Fruit fly (Drosophila melanogaster) whole organism, embryonic: Measurements from ENCODE around the gene CG2663.
A peak's percentile ranks its signal among the peaks of the same experiment; 100 is the strongest.

Experiments
- Antp ChIP-seq: fragments of 200-800 bp; sonication (Bioruptor generic); optimal IDR thresholded peaks from 3 replicates; lab custom pipeline; 2016; ENCODE audit warnings: missing biosample characterization, missing genetic modification characterization
- Asciz ChIP-seq: fragments of 200-800 bp; sonication (Bioruptor generic); optimal IDR thresholded peaks from 2 replicates; lab custom pipeline; 2017; ENCODE audit warnings: missing biosample characterization, mild to moderate bottlenecking, missing genetic modification characterization, missing genetic modification reagents
- CG10209 ChIP-seq: fragments of 200-800 bp; sonication (Bioruptor generic); optimal IDR thresholded peaks from 3 replicates; lab custom pipeline; 2017; ENCODE audit warnings: missing biosample characterization, mild to moderate bottlenecking, missing genetic modification characterization, missing genetic modification reagents
- CG10565 ChIP-seq: fragments of 200-800 bp; sonication (Bioruptor generic); optimal IDR thresholded peaks from 3 replicates; lab custom pipeline; 2016; ENCODE audit warnings: missing biosample characterization, mild to moderate bottlenecking, missing genetic modification characterization
- CG11723 ChIP-seq: fragments of 200-800 bp; sonication (Bioruptor generic); optimal IDR thresholded peaks from 2 replicates; lab custom pipeline; 2017; ENCODE audit warnings: missing biosample characterization, mild to moderate bottlenecking, missing genetic modification characterization
- CG12299 ChIP-seq: fragments of 200-800 bp; sonication (Bioruptor generic); optimal IDR thresholded peaks from 2 replicates; lab custom pipeline; 2018; ENCODE audit warnings: missing biosample characterization, mild to moderate bottlenecking, missing genetic modification characterization
- CG14710 ChIP-seq: fragments of 200-800 bp; sonication (Bioruptor generic); optimal IDR thresholded peaks from 3 replicates; lab custom pipeline; 2019; ENCODE audit warnings: missing biosample characterization, mild to moderate bottlenecking, missing genetic modification characterization, moderate library complexity
- CG31388 ChIP-seq: fragments of 200-800 bp; sonication (Bioruptor generic); optimal IDR thresholded peaks from 2 replicates; lab custom pipeline; 2016; ENCODE audit warnings: missing biosample characterization, missing genetic modification characterization
- CG32772 ChIP-seq: fragments of 200-800 bp; sonication (Bioruptor generic); IDR thresholded peaks from 2 replicates; pipeline ENCODE4 v1.3.6; 2022; ENCODE audit warnings: missing biosample characterization, missing genetic modification characterization
- CG4282 ChIP-seq: fragments of 200-800 bp; sonication (Bioruptor generic); optimal IDR thresholded peaks from 2 replicates; lab custom pipeline; 2016; ENCODE audit warnings: missing biosample characterization, missing genetic modification characterization
- CG4854 ChIP-seq: fragments of 200-800 bp; sonication (Bioruptor generic); optimal IDR thresholded peaks from 2 replicates; lab custom pipeline; 2016; ENCODE audit warnings: missing biosample characterization, missing genetic modification characterization, inconsistent platforms
- CG5245 ChIP-seq: fragments of 200-800 bp; sonication (Bioruptor generic); optimal IDR thresholded peaks from 3 replicates; lab custom pipeline; 2016; ENCODE audit warnings: missing biosample characterization, missing genetic modification characterization
- CG6765 ChIP-seq: fragments of 200-800 bp; sonication (Bioruptor generic); optimal IDR thresholded peaks from 3 replicates; lab custom pipeline; 2017; ENCODE audit warnings: missing biosample characterization, mild to moderate bottlenecking, missing genetic modification characterization
- CG8089 ChIP-seq: fragments of 200-800 bp; sonication (Bioruptor generic); optimal IDR thresholded peaks from 3 replicates; lab custom pipeline; 2016; ENCODE audit warnings: missing biosample characterization, missing genetic modification characterization
- CG8388 ChIP-seq: fragments of 200-800 bp; sonication (Bioruptor generic); optimal IDR thresholded peaks from 2 replicates; lab custom pipeline; 2019; ENCODE audit warnings: missing biosample characterization, mild to moderate bottlenecking, missing genetic modification characterization, moderate library complexity
- CG9817 ChIP-seq: fragments of 200-800 bp; sonication (Bioruptor generic); optimal IDR thresholded peaks from 2 replicates; lab custom pipeline; 2018; ENCODE audit warnings: missing biosample characterization, mild to moderate bottlenecking, missing genetic modification characterization, moderate library complexity
- CG9932 ChIP-seq: fragments of 200-800 bp; sonication (Bioruptor generic); IDR thresholded peaks from 2 replicates; pipeline ENCODE4 v1.3.6; 2022; ENCODE audit warnings: missing biosample characterization, missing genetic modification characterization
- CkIIα-i1 ChIP-seq: fragments of 200-800 bp; sonication (Bioruptor generic); IDR thresholded peaks from 2 replicates; pipeline ENCODE4 v1.3.6; 2022; ENCODE audit warnings: missing biosample characterization, missing genetic modification characterization
- Dip3 ChIP-seq: fragments of 200-800 bp; sonication (Bioruptor generic); optimal IDR thresholded peaks from 3 replicates; lab custom pipeline; 2016; ENCODE audit warnings: missing biosample characterization, missing genetic modification characterization
- Dll ChIP-seq: fragments of 200-800 bp; sonication (Bioruptor generic); IDR thresholded peaks from 4 replicates; pipeline ENCODE4 v1.3.6; 2022; ENCODE audit warnings: missing biosample characterization, missing genetic modification characterization; ENCODE audit not compliant: partially characterized antibody
- ERR ChIP-seq: fragments of 200-800 bp; sonication (Bioruptor generic); optimal IDR thresholded peaks from 2 replicates; lab custom pipeline; 2016; ENCODE audit warnings: missing biosample characterization, missing genetic modification characterization
- Elba2 ChIP-seq: fragments of 200-800 bp; sonication (Bioruptor generic); optimal IDR thresholded peaks from 3 replicates; lab custom pipeline; 2016; ENCODE audit warnings: missing biosample characterization, missing genetic modification characterization
- Fer1 ChIP-seq: fragments of 200-800 bp; sonication (Bioruptor generic); optimal IDR thresholded peaks from 2 replicates; lab custom pipeline; 2017; ENCODE audit warnings: missing biosample characterization, mild to moderate bottlenecking, missing genetic modification characterization
- Hsf ChIP-seq: fragments of 200-800 bp; sonication (Bioruptor generic); optimal IDR thresholded peaks from 3 replicates; lab custom pipeline; 2016; ENCODE audit warnings: missing biosample characterization, missing genetic modification characterization
- Jarid2 ChIP-seq: fragments of 200-800 bp; sonication (Bioruptor generic); optimal IDR thresholded peaks from 3 replicates; lab custom pipeline; 2017; ENCODE audit warnings: mild to moderate bottlenecking, missing biosample characterization, missing genetic modification reagents, missing genetic modification characterization
- MESR4 ChIP-seq: fragments of 200-800 bp; sonication (Bioruptor generic); optimal IDR thresholded peaks from 2 replicates; lab custom pipeline; 2018; ENCODE audit warnings: missing biosample characterization, mild to moderate bottlenecking, missing genetic modification characterization, moderate library complexity
- NfI ChIP-seq: fragments of 200-800 bp; sonication (Bioruptor generic); optimal IDR thresholded peaks from 3 replicates; lab custom pipeline; 2018; ENCODE audit warnings: missing biosample characterization, mild to moderate bottlenecking, missing genetic modification characterization, moderate library complexity
- Pdp1 ChIP-seq, 2 experiments: fragments of 200-800 bp; sonication (Bioruptor generic); optimal IDR thresholded peaks; 3 replicates each; lab custom pipeline; 2016; ENCODE audit warnings: missing biosample characterization in 2 of 2, missing genetic modification characterization in 2 of 2, mild to moderate bottlenecking in 1 of 2, moderate library complexity in 1 of 2
- Six4 ChIP-seq: fragments of 200-800 bp; sonication (Bioruptor generic); optimal IDR thresholded peaks from 2 replicates; lab custom pipeline; 2016; ENCODE audit warnings: missing biosample characterization, missing genetic modification characterization
- TFAM ChIP-seq: fragments of 200-800 bp; sonication (Bioruptor generic); optimal IDR thresholded peaks from 2 replicates; lab custom pipeline; 2017; ENCODE audit warnings: missing biosample characterization, missing genetic modification characterization, inconsistent platforms
- al ChIP-seq: fragments of 200-800 bp; sonication (Bioruptor generic); IDR thresholded peaks from 2 replicates; pipeline ENCODE4 v1.3.6; 2022; ENCODE audit warnings: missing biosample characterization, missing genetic modification characterization
- ara ChIP-seq: fragments of 200-800 bp; sonication (Bioruptor generic); IDR thresholded peaks from 2 replicates; pipeline ENCODE4 v1.3.6; 2022; ENCODE audit warnings: missing biosample characterization, missing genetic modification characterization
- ase ChIP-seq: fragments of 200-800 bp; sonication (Bioruptor generic); IDR thresholded peaks from 3 replicates; pipeline ENCODE4 v1.3.6; 2022; ENCODE audit warnings: missing biosample characterization, missing genetic modification characterization
- bab2 ChIP-seq: fragments of 200-800 bp; sonication (Bioruptor generic); optimal IDR thresholded peaks from 2 replicates; lab custom pipeline; 2016; ENCODE audit warnings: missing biosample characterization, missing genetic modification characterization
- cato ChIP-seq: fragments of 200-800 bp; sonication (Bioruptor generic); optimal IDR thresholded peaks from 2 replicates; lab custom pipeline; 2016; ENCODE audit warnings: missing biosample characterization, missing genetic modification characterization, borderline replicate concordance
- crol ChIP-seq: fragments of 200-800 bp; sonication (Bioruptor generic); IDR thresholded peaks from 2 replicates; pipeline ENCODE4 v1.3.6; 2022; ENCODE audit warnings: missing biosample characterization, missing genetic modification characterization
- crp ChIP-seq, 2 experiments: fragments of 200-800 bp; sonication (Bioruptor generic); optimal IDR thresholded peaks; 2 replicates in 1 of 2; 3 replicates in 1 of 2; lab custom pipeline; 2017; ENCODE audit warnings: missing biosample characterization in 2 of 2, missing genetic modification characterization in 2 of 2, mild to moderate bottlenecking in 1 of 2, moderate library complexity in 1 of 2
- gro ChIP-seq: fragments of 200-800 bp; sonication (Bioruptor generic); optimal IDR thresholded peaks from 2 replicates; lab custom pipeline; 2016; ENCODE audit warnings: missing biosample characterization, missing genetic modification characterization
- hbn ChIP-seq: fragments of 200-800 bp; sonication (Bioruptor generic); IDR thresholded peaks from 2 replicates; pipeline ENCODE4 v1.3.6; 2022; ENCODE audit warnings: missing biosample characterization, missing genetic modification characterization; ENCODE audit not compliant: partially characterized antibody
- lola ChIP-seq, 3 experiments: fragments of >200 bp in 2 of 3; fragments of 200-800 bp in 1 of 3; sonication (Bioruptor generic) in 1 of 3; optimal IDR thresholded peaks; 2 replicates each; lab custom pipeline; 2017 to 2019; ENCODE audit warnings: missing biosample characterization in 3 of 3, missing genetic modification characterization in 3 of 3, mild to moderate bottlenecking in 1 of 3, moderate library complexity in 1 of 3
- mld ChIP-seq: fragments of 200-800 bp; sonication (Bioruptor generic); IDR thresholded peaks from 3 replicates; pipeline ENCODE4 v1.3.6; 2022; ENCODE audit warnings: missing biosample characterization, missing genetic modification characterization; ENCODE audit not compliant: partially characterized antibody
- pan ChIP-seq, 4 experiments: fragments of >200 bp in 3 of 4; fragments of 200-800 bp in 1 of 4; sonication (Bioruptor generic) in 1 of 4; optimal IDR thresholded peaks in 3 of 4; IDR thresholded peaks in 1 of 4; 2 replicates each; pipeline versions ENCODE4 v1.3.6 to Lab custom; 2017 to 2022; ENCODE audit warnings: missing biosample characterization in 2 of 4, missing genetic modification characterization in 2 of 4, mixed read lengths in 1 of 4
- pfk ChIP-seq: fragments of 200-800 bp; sonication (Bioruptor generic); optimal IDR thresholded peaks from 2 replicates; lab custom pipeline; 2018; ENCODE audit warnings: missing biosample characterization, mild to moderate bottlenecking, missing genetic modification characterization, moderate library complexity
- phol ChIP-seq: fragments of 200-800 bp; sonication (Bioruptor generic); optimal IDR thresholded peaks from 3 replicates; lab custom pipeline; 2018; ENCODE audit warnings: missing biosample characterization, mild to moderate bottlenecking, missing genetic modification characterization, moderate library complexity
- ro ChIP-seq: fragments of 200-800 bp; sonication (Bioruptor generic); IDR thresholded peaks from 2 replicates; pipeline ENCODE4 v1.3.6; 2022; ENCODE audit warnings: missing biosample characterization, missing genetic modification characterization
- sc ChIP-seq, 3 experiments: fragments of >200 bp in 2 of 3; fragments of 200-800 bp in 1 of 3; sonication (Bioruptor generic) in 1 of 3; optimal IDR thresholded peaks; 2 replicates in 2 of 3; 3 replicates in 1 of 3; lab custom pipeline; 2017; ENCODE audit warnings: mild to moderate bottlenecking in 1 of 3, missing biosample characterization in 1 of 3, missing genetic modification characterization in 1 of 3, missing genetic modification reagents in 1 of 3
- ssp ChIP-seq: fragments of 200-800 bp; sonication (Bioruptor generic); IDR thresholded peaks from 2 replicates; pipeline ENCODE4 v1.3.6; 2022; ENCODE audit warnings: missing biosample characterization, missing genetic modification characterization
- tap ChIP-seq: fragments of 200-800 bp; optimal IDR thresholded peaks from 3 replicates; lab custom pipeline; 2019; ENCODE audit warnings: missing biosample characterization, mild to moderate bottlenecking, missing genetic modification characterization, moderate library complexity

Gene CG2663

dm6 chr3R:5368170-5368781 is 35.7 kb downstream of the CG2663 start, which contains the start of gene Cerk (continued):
- TF ChIP-seq CG11723 (GFP tag; lab: Kevin White, UChicago) (no peak), CG32772 (GFP tag; lab: Robert Waterston, UW) (no peak), CG8089 (no peak), NfI (peak; percentile 42), CG5245 (GFP tag; lab: Kevin White, UChicago) (no peak), Pdp1 (GFP tag; optimal IDR thresholded peaks at IDR 0.05; lab: Kevin White, UChicago) (peak in 1 of 2 experiments; percentile 61), ERR (GFP tag; lab: Kevin White, UChicago) (peak; percentile 49), Six4 (GFP tag; lab: Kevin White, UChicago) (no peak), gro (GFP tag; lab: Kevin White, UChicago) (peak; percentile 38), Fer1 (GFP tag; lab: Kevin White, UChicago) (peak; percentile 7), ase (no peak), phol (tag; lab: Kevin White, UChicago) (peak; percentile 46), pfk (GFP tag; lab: Kevin White, UChicago) (no peak), CG4282 (GFP tag; lab: Kevin White, UChicago) (no peak), tap (tag; lab: Kevin White, UChicago) (no peak), CG8388 (GFP tag; lab: Kevin White, UChicago) (no peak), sc (optimal IDR thresholded peaks at IDR 0.05; lab: Kevin White, UChicago) (no peak), sc (GFP tag; optimal IDR thresholded peaks at IDR 0.05; lab: Kevin White, UChicago) (no peak), Asciz (GFP tag; lab: Kevin White, UChicago) (no peak), CG6765 (GFP tag; lab: Kevin White, UChicago) (no peak), CG10565 (GFP tag; lab: Kevin White, UChicago) (no peak), ara (GFP tag; lab: Robert Waterston, UW) (peak; percentile 14; the same call in 1 of the 2 replicates), TFAM (no peak), al (peak; percentile 41; the same call in 1 of the 2 replicates), CG12299 (tag; lab: Kevin White, UChicago) (no peak), Elba2 (GFP tag; lab: Kevin White, UChicago) (peak; percentile 48), Antp (GFP tag; lab: Kevin White, UChicago) (peak; percentile 38), Hsf (peak; percentile 24), CG14710 (tag; lab: Kevin White, UChicago) (peak; percentile 52), Dip3 (GFP tag; lab: Kevin White, UChicago) (peak; percentile 7), Dll (GFP tag; lab: Robert Waterston, UW) (peak; percentile 58; the same call in 3 of the 4 replicates), ssp (GFP tag; lab: Robert Waterston, UW) (peak; percentile 81), Jarid2 (GFP tag; lab: Kevin White, UChicago) (peak; percentile 93), crol (no peak), bab2 (GFP tag; lab: Kevin White, UChicago) (peak; percentile 22), CG31388 (GFP tag; lab: Kevin White, UChicago) (no peak), hbn (GFP tag; lab: Robert Waterston, UW) (peak; percentile 41), crp (GFP tag; optimal IDR thresholded peaks at IDR 0.05; lab: Kevin White, UChicago) (peak in 1 of 2 experiments; percentile 45), CkIIα-i1 (GFP tag; lab: Robert Waterston, UW) (no peak), ro (GFP tag; lab: Robert Waterston, UW) (no peak), pan (optimal IDR thresholded peaks at IDR 0.05; lab: Kevin White, UChicago) (no peak), pan (GFP tag; optimal IDR thresholded peaks at IDR 0.05 in 1 of 2, IDR thresholded peaks at IDR 0.05 in 1 of 2) (peak in 1 of 2 experiments; percentile 23), cato (GFP tag; lab: Kevin White, UChicago) (no peak), CG10209 (GFP tag; lab: Kevin White, UChicago) (peak; percentile 34), CG9932 (GFP tag; lab: Robert Waterston, UW) (peak; percentile 72), lola (GFP tag; optimal IDR thresholded peaks at IDR 0.05; lab: Kevin White, UChicago) (no peak), CG4854 (GFP tag; lab: Kevin White, UChicago) (no peak), CG9817 (tag; lab: Kevin White, UChicago) (peak; percentile 30), mld (GFP tag; lab: Robert Waterston, UW) (0 out of 3 replicates have a peak, but pooled peaks have one; percentile 10), MESR4 (GFP tag; lab: Kevin White, UChicago) (peak; percentile 61)
